Fruit fly (Drosophila melanogaster): Measurements from ENCODE around the gene sgl.

The sgl gene

dm6 chr3L:6977391-6977790 is 12.8 kb upstream of the sgl start (continued):
- TF ChIP-seq BEAF-32 (GFP tag; optimal IDR thresholded peaks at IDR 0.05) (no peak), PHDP (tag; optimal IDR thresholded peaks at IDR 0.05) (peak; percentile 63), fru (optimal IDR thresholded peaks at IDR 0.05) (no peak), crc (GFP tag; optimal IDR thresholded peaks at IDR 0.05) (no peak), Awh (GFP tag; IDR thresholded peaks at IDR 0.05) (no peak; the same call in 1 of the 2 replicates), CG2199 (GFP tag; IDR thresholded peaks at IDR 0.05) (no peak), nmo (GFP tag; optimal IDR thresholded peaks at IDR 0.05) (peak; percentile 65), CG6791 (GFP tag; IDR thresholded peaks at IDR 0.05; ENCODE audit: partially characterized antibody) (no peak), CG3847 (GFP tag; IDR thresholded peaks at IDR 0.05) (peak; percentile 19; the same call in 1 of the 2 replicates), Sry-β (GFP tag; optimal IDR thresholded peaks at IDR 0.05) (no peak), zen2 (GFP tag; IDR thresholded peaks at IDR 0.05; ENCODE audit: partially characterized antibody) (no peak), Lhr (GFP tag; optimal IDR thresholded peaks at IDR 0.05) (peak; percentile 3), en (GFP tag; optimal IDR thresholded peaks at IDR 0.05) (no peak), CG34422 (GFP tag; IDR thresholded peaks at IDR 0.05) (peak; percentile 52; the same call in 2 of the 3 replicates), cg (GFP tag; optimal IDR thresholded peaks at IDR 0.05) (no peak), fd64A (GFP tag; optimal IDR thresholded peaks at IDR 0.05) (no peak), wek (GFP tag; optimal IDR thresholded peaks at IDR 0.05) (no peak), hbn (GFP tag; IDR thresholded peaks at IDR 0.05; ENCODE audit: partially characterized antibody) (no peak), mam (GFP tag; optimal IDR thresholded peaks at IDR 0.05) (no peak), HmgD (GFP tag; optimal IDR thresholded peaks at IDR 0.05) (no peak), NC2α (GFP tag; optimal IDR thresholded peaks at IDR 0.05) (no peak), CG13624 (GFP tag; optimal IDR thresholded peaks at IDR 0.05) (no peak), Sin3A (optimal IDR thresholded peaks at IDR 0.05) (no peak), CG12299 (tag; optimal IDR thresholded peaks at IDR 0.05) (no peak), pb (GFP tag; optimal IDR thresholded peaks at IDR 0.05) (no peak), ab (GFP tag; optimal IDR thresholded peaks at IDR 0.05) (no peak), lmd (GFP tag; IDR thresholded peaks at IDR 0.05) (peak; percentile 58), CG12155 (GFP tag; optimal IDR thresholded peaks at IDR 0.05) (peak; percentile 39), chinmo (GFP tag; IDR thresholded peaks at IDR 0.05; ENCODE audit: partially characterized antibody) (no peak), eve (GFP tag; optimal IDR thresholded peaks at IDR 0.05) (no peak), dmrt11E (tag; optimal IDR thresholded peaks at IDR 0.05) (peak; percentile 70), CG1233 (GFP tag; optimal IDR thresholded peaks at IDR 0.05) (peak; percentile 19), CG14965 (GFP tag; optimal IDR thresholded peaks at IDR 0.05; ENCODE audit: borderline replicate concordance) (no peak), CG12769 (tag; optimal IDR thresholded peaks at IDR 0.05) (no peak), CG33213 (GFP tag; optimal IDR thresholded peaks at IDR 0.05) (no peak), Sox102F (GFP tag; optimal IDR thresholded peaks at IDR 0.05) (peak; percentile 81), tna (GFP tag; IDR thresholded peaks at IDR 0.05; ENCODE audit: partially characterized antibody) (no peak), CG14014 (GFP tag; IDR thresholded peaks at IDR 0.05) (peak; percentile 66), CG14667 (GFP tag; IDR thresholded peaks at IDR 0.05) (peak; percentile 52), wdn (GFP tag; IDR thresholded peaks at IDR 0.05) (no peak), Hr3 (GFP tag; optimal IDR thresholded peaks at IDR 0.05) (peak; percentile 29), knrl (GFP tag; IDR thresholded peaks at IDR 0.05; ENCODE audit: partially characterized antibody) (no peak), CG15073 (GFP tag; optimal IDR thresholded peaks at IDR 0.05) (no peak), hth (optimal IDR thresholded peaks at IDR 0.05) (no peak), ro (GFP tag; IDR thresholded peaks at IDR 0.05) (no peak), CG10979 (tag; optimal IDR thresholded peaks at IDR 0.05) (peak; percentile 73), CG3995 (GFP tag; optimal IDR thresholded peaks at IDR 0.05) (no peak), Ravus (GFP tag; IDR thresholded peaks at IDR 0.05) (peak; percentile 19; the same call in 1 of the 2 replicates), HLH4C (GFP tag; IDR thresholded peaks at IDR 0.05; ENCODE audit: partially characterized antibody) (no peak), CG2678 (tag; optimal IDR thresholded peaks at IDR 0.05) (peak; percentile 66), gsb (GFP tag; IDR thresholded peaks at IDR 0.05) (no peak), jing (GFP tag; optimal IDR thresholded peaks at IDR 0.05) (no peak)

Measured in whole organism, embryonic.